Worm (Caenorhabditis elegans) whole organism, L1 larva: ENCODE data around the gene Y47D7A.6.

ENCODE experiments used
- C16A3.4 ChIP-seq: fragments of 150-350 bp; optimal IDR thresholded peaks from 2 replicates; lab custom pipeline; 2014; ENCODE audit warnings: missing biosample characterization, missing genetic modification characterization
- blmp-1 ChIP-seq: fragments of 150-350 bp; optimal IDR thresholded peaks from 2 replicates; lab custom pipeline; 2014; ENCODE audit warnings: missing biosample characterization, missing genetic modification characterization
- ceh-63 ChIP-seq: fragments of 200-800 bp; sonication (Bioruptor generic); optimal IDR thresholded peaks from 2 replicates; lab custom pipeline; 2018; ENCODE audit warnings: mild to moderate bottlenecking, missing genetic modification characterization, missing compliant biosample characterization
- fos-1 ChIP-seq: fragments of 150-350 bp; optimal IDR thresholded peaks from 2 replicates; lab custom pipeline; 2014; ENCODE audit warnings: missing biosample characterization, missing genetic modification characterization
- mab-9 ChIP-seq: fragments of 200-800 bp; sonication (Bioruptor generic); IDR thresholded peaks from 2 replicates; pipeline ENCODE4 v1.3.6; 2022; ENCODE audit warnings: missing genetic modification reagents, missing genetic modification characterization, missing compliant biosample characterization
- nhr-237 ChIP-seq: fragments of 150-350 bp; optimal IDR thresholded peaks from 2 replicates; lab custom pipeline; 2014; ENCODE audit warnings: missing biosample characterization, missing genetic modification characterization
- nhr-71 ChIP-seq: sonication (generic microtip); optimal IDR thresholded peaks from 2 replicates; lab custom pipeline; 2016; ENCODE audit warnings: mild to moderate bottlenecking, missing genetic modification characterization, moderate library complexity, missing compliant biosample characterization
- nhr-77 ChIP-seq: fragments of 150-350 bp; optimal IDR thresholded peaks from 2 replicates; lab custom pipeline; 2014; ENCODE audit warnings: missing biosample characterization, missing genetic modification characterization
- rnt-1 ChIP-seq: sonication (generic microtip); optimal IDR thresholded peaks from 2 replicates; lab custom pipeline; 2016; ENCODE audit warnings: mild to moderate bottlenecking, missing genetic modification characterization, moderate library complexity, missing compliant biosample characterization
- swsn-7 ChIP-seq: sonication (generic microtip); optimal IDR thresholded peaks from 2 replicates; lab custom pipeline; 2016; ENCODE audit warnings: missing genetic modification characterization, missing compliant biosample characterization
- unc-130 ChIP-seq: fragments of 150-350 bp; optimal IDR thresholded peaks from 2 replicates; lab custom pipeline; 2017; ENCODE audit warnings: missing biosample characterization, missing genetic modification characterization, inconsistent platforms
- unc-86 ChIP-seq: sonication (generic microtip); optimal IDR thresholded peaks from 2 replicates; lab custom pipeline; 2016; ENCODE audit warnings: missing genetic modification characterization, missing compliant biosample characterization
- vab-15 ChIP-seq: sonication (generic microtip); optimal IDR thresholded peaks from 2 replicates; lab custom pipeline; 2017; ENCODE audit warnings: missing genotype, mild to moderate bottlenecking, missing genetic modification characterization, missing compliant biosample characterization
- zag-1 ChIP-seq: fragments of 150-350 bp; optimal IDR thresholded peaks from 2 replicates; lab custom pipeline; 2014; ENCODE audit warnings: missing biosample characterization, missing genetic modification characterization

ce11 chrV:4419767-4420322 is 1.8 kb upstream of the Y47D7A.6 start, which contains the start of the genes Y47D7A.7 and Y47D7A.2:
- TF ChIP-seq unc-86 (tag; lab: Kevin White, UChicago) (no peak), blmp-1 (no peak), C16A3.4 (tag; lab: Kevin White, UChicago) (no peak), mab-9 (GFP tag; lab: Robert Waterston, UW) (no peak), vab-15 (tag; lab: Kevin White, UChicago) (no peak), rnt-1 (tag; lab: Kevin White, UChicago) (no peak), nhr-77 (tag; lab: Kevin White, UChicago) (no peak), nhr-71 (no peak), fos-1 (no peak), nhr-237 (tag; lab: Kevin White, UChicago) (no peak), zag-1 (no peak), swsn-7 (tag; lab: Kevin White, UChicago) (no peak), unc-130 (tag; lab: Kevin White, UChicago) (no peak), ceh-63 (GFP tag; lab: Kevin White, UChicago) (no peak)
